Fruit fly (Drosophila melanogaster): Measurements from ENCODE around the gene CG8620.

The CG8620 gene

dm6 chr3L:7153634-7154033, 4.3 kb upstream of the CG8620 start (continued):
- TF ChIP-seq CG3919 (GFP tag; optimal IDR thresholded peaks at IDR 0.05): peak; percentile 79
- TF ChIP-seq esn (GFP tag; optimal IDR thresholded peaks at IDR 0.05): peak; percentile 78
- TF ChIP-seq Blimp-1 (GFP tag; optimal IDR thresholded peaks at IDR 0.05): peak; percentile 10
- TF ChIP-seq Sox102F (GFP tag; optimal IDR thresholded peaks at IDR 0.05): peak; percentile 59
- TF ChIP-seq Met (GFP tag; optimal IDR thresholded peaks at IDR 0.05): peak; percentile 74
- TF ChIP-seq CG6854 (GFP tag; optimal IDR thresholded peaks at IDR 0.05): peak; percentile 11
- TF ChIP-seq spab (GFP tag; optimal IDR thresholded peaks at IDR 0.05): peak; percentile 76
- TF ChIP-seq cyc (GFP tag; optimal IDR thresholded peaks at IDR 0.05): peak; percentile 63
- TF ChIP-seq CG6792 (GFP tag; optimal IDR thresholded peaks at IDR 0.05): peak; percentile 68
- peak; percentile 72 for TF ChIP-seq CG6808 (GFP tag; optimal IDR thresholded peaks at IDR 0.05)
- TF ChIP-seq CG8632 (GFP tag; optimal IDR thresholded peaks at IDR 0.05): peak; percentile 73
- TF ChIP-seq fd85E (GFP tag; optimal IDR thresholded peaks at IDR 0.05): no peak
- TF ChIP-seq acj6 (GFP tag; optimal IDR thresholded peaks at IDR 0.05): peak; percentile 79
- TF ChIP-seq CG7368 (GFP tag; optimal IDR thresholded peaks at IDR 0.05): peak; percentile 70
- TF ChIP-seq CG34406 (GFP tag; optimal IDR thresholded peaks at IDR 0.05): peak; percentile 73
- peak; percentile 73 for TF ChIP-seq CG3032 (tag; optimal IDR thresholded peaks at IDR 0.05)
- peak; percentile 79 for TF ChIP-seq Eip75B (GFP tag; optimal IDR thresholded peaks at IDR 0.05)
- TF ChIP-seq CG10631 (GFP tag; optimal IDR thresholded peaks at IDR 0.05): peak; percentile 73
- peak; percentile 88 for TF ChIP-seq CG32006 (GFP tag; optimal IDR thresholded peaks at IDR 0.05)
- peak; percentile 80 for TF ChIP-seq CG10669 (GFP tag; optimal IDR thresholded peaks at IDR 0.05)

DNA sequence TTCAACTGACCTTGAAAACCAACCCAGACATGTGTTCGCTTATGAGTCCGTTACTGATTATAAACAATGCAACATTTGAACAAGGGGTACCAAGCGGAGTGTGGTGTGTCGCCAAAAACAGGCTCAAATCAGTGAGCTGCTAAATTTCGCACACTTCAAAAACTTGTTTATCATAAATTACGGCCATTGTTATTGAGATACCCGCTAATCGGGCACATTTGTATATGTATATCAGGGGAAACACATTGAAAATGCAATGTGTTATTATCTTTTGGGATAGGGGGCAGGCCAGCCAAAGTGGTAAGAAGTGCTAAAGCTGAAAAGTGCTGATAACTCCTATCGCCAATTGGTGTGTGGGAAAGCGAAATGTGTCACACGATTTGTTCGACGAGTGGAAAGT, 3.6 kb upstream of the CG8620 start:
- TF ChIP-seq CG8632 (GFP tag; optimal IDR thresholded peaks at IDR 0.05): no peak
- peak; percentile 41 for TF ChIP-seq vri (GFP tag; optimal IDR thresholded peaks at IDR 0.05)
- TF ChIP-seq CG32006 (GFP tag; optimal IDR thresholded peaks at IDR 0.05): no peak

dm6 chr3L:7155522-7155978, 2.3 kb upstream of the CG8620 start:
- TF ChIP-seq Ets96B (tag; optimal IDR thresholded peaks at IDR 0.05) (peak; percentile 46), cyc (GFP tag; optimal IDR thresholded peaks at IDR 0.05) (peak; percentile 58), spab (GFP tag; optimal IDR thresholded peaks at IDR 0.05) (peak; percentile 63), CG6808 (GFP tag; optimal IDR thresholded peaks at IDR 0.05) (peak; percentile 79), CG7368 (GFP tag; optimal IDR thresholded peaks at IDR 0.05) (peak; percentile 22), Hr4 (GFP tag; optimal IDR thresholded peaks at IDR 0.05) (peak; percentile 86), CG31627 (GFP tag; optimal IDR thresholded peaks at IDR 0.05) (peak; percentile 65), CG10631 (GFP tag; optimal IDR thresholded peaks at IDR 0.05) (peak; percentile 62), CG8632 (GFP tag; optimal IDR thresholded peaks at IDR 0.05) (peak; percentile 57), acj6 (GFP tag; optimal IDR thresholded peaks at IDR 0.05) (peak; percentile 71), vri (GFP tag; optimal IDR thresholded peaks at IDR 0.05) (peak; percentile 23), Sox14 (GFP tag; optimal IDR thresholded peaks at IDR 0.05) (peak; percentile 68), Eip75B (GFP tag; optimal IDR thresholded peaks at IDR 0.05) (peak; percentile 74), ss (GFP tag; optimal IDR thresholded peaks at IDR 0.05) (peak; percentile 48 to 54), achi (GFP tag; optimal IDR thresholded peaks at IDR 0.05) (peak; percentile 68), dac (GFP tag; optimal IDR thresholded peaks at IDR 0.05) (peak; percentile 61), CG15336 (GFP tag; IDR thresholded peaks at IDR 0.05) (peak; percentile 39; the same call in 1 of the 2 replicates), topi (GFP tag; optimal IDR thresholded peaks at IDR 0.05) (peak; percentile 70), Gug (GFP tag; IDR thresholded peaks at IDR 0.05) (0 out of 2 replicates have a peak, but pooled peaks have one; percentile 14), CG11294 (GFP tag; IDR thresholded peaks at IDR 0.05) (no peak), Sox102F (GFP tag; optimal IDR thresholded peaks at IDR 0.05) (peak; percentile 75), Hr38 (GFP tag; optimal IDR thresholded peaks at IDR 0.05) (no peak), Hr39 (GFP tag; optimal IDR thresholded peaks at IDR 0.05) (peak; percentile 63), Smox (GFP tag; optimal IDR thresholded peaks at IDR 0.05) (peak; percentile 74), svp (GFP tag) (peak; percentile 83), salr (GFP tag; optimal IDR thresholded peaks at IDR 0.05) (peak in 1 of 2 experiments; percentile 85), esn (GFP tag; optimal IDR thresholded peaks at IDR 0.05) (peak; percentile 80), CG3919 (GFP tag; optimal IDR thresholded peaks at IDR 0.05) (peak; percentile 57), lz (GFP tag; optimal IDR thresholded peaks at IDR 0.05) (peak; percentile 67), CG11902 (GFP tag; optimal IDR thresholded peaks at IDR 0.05) (peak; percentile 52), Eip78C (GFP tag) (peak; percentile 94), CG3032 (tag; optimal IDR thresholded peaks at IDR 0.05) (peak; percentile 60), Met (GFP tag; optimal IDR thresholded peaks at IDR 0.05) (peak; percentile 74), CG1621 (tag; optimal IDR thresholded peaks at IDR 0.05) (no peak), CG10669 (GFP tag; optimal IDR thresholded peaks at IDR 0.05) (peak; percentile 55), Lpt (GFP tag; optimal IDR thresholded peaks at IDR 0.05) (peak; percentile 64), CG4318 (GFP tag; optimal IDR thresholded peaks at IDR 0.05) (peak; percentile 77), fkh (GFP tag; optimal IDR thresholded peaks at IDR 0.05) (no peak), CG6276 (GFP tag; optimal IDR thresholded peaks at IDR 0.05) (peak; percentile 74), CG6792 (GFP tag; optimal IDR thresholded peaks at IDR 0.05) (peak; percentile 68)

Data from whole organism, prepupa.